Fruit fly (Drosophila melanogaster): ENCODE measurements around the gene Pldn.

The Pldn gene

dm6 chr3L:11648410-11648809, 42.8 kb downstream of the Pldn start, which contains the start of the genes RIOK1 and Polr3H (continued):
- peak; percentile 54; the same call in 1 of the 2 replicates for TF ChIP-seq Atf6 (GFP tag; IDR thresholded peaks at IDR 0.05)
- peak; percentile 68 for TF ChIP-seq CHES-1-like (GFP tag; optimal IDR thresholded peaks at IDR 0.05)
- TF ChIP-seq chn (GFP tag; optimal IDR thresholded peaks at IDR 0.05) = peak; percentile 81
- TF ChIP-seq CG15479 (GFP tag; optimal IDR thresholded peaks at IDR 0.05) = peak; percentile 52
- no peak for TF ChIP-seq fru (optimal IDR thresholded peaks at IDR 0.05)
- peak; percentile 68 for TF ChIP-seq ab (GFP tag; optimal IDR thresholded peaks at IDR 0.05)
- TF ChIP-seq ranshi (GFP tag; IDR thresholded peaks at IDR 0.05) = peak; percentile 40; the same call in 1 of the 2 replicates
- TF ChIP-seq CG12071 (GFP tag; optimal IDR thresholded peaks at IDR 0.05) = no peak
- peak; percentile 59; the same call in 1 of the 2 replicates for TF ChIP-seq stc (GFP tag; IDR thresholded peaks at IDR 0.05)
- peak; percentile 64; the same call in 1 of the 2 replicates for TF ChIP-seq vvl (GFP tag; IDR thresholded peaks at IDR 0.05)
- no peak for TF ChIP-seq CG5953 (GFP tag; IDR thresholded peaks at IDR 0.05)
- TF ChIP-seq az2 (GFP tag; optimal IDR thresholded peaks at IDR 0.05) = peak; percentile 79
- no peak for TF ChIP-seq CG18764 (GFP tag; optimal IDR thresholded peaks at IDR 0.05)
- TF ChIP-seq Sry-δ (GFP tag; optimal IDR thresholded peaks at IDR 0.05) = peak; percentile 62
- TF ChIP-seq crol (GFP tag; IDR thresholded peaks at IDR 0.05) = no peak
- TF ChIP-seq unpg (GFP tag; optimal IDR thresholded peaks at IDR 0.05) = no peak
- peak; percentile 74 for TF ChIP-seq tgo (GFP tag; IDR thresholded peaks at IDR 0.05)
- no peak for TF ChIP-seq CG11723 (GFP tag; optimal IDR thresholded peaks at IDR 0.05)
- peak; percentile 79 for TF ChIP-seq Xbp1 (GFP tag; optimal IDR thresholded peaks at IDR 0.05)
- no peak for TF ChIP-seq CG31441 (GFP tag; IDR thresholded peaks at IDR 0.05)
- TF ChIP-seq CG16779 (GFP tag; IDR thresholded peaks at IDR 0.05) = no peak
- TF ChIP-seq lbe (GFP tag; optimal IDR thresholded peaks at IDR 0.05) = no peak
- TF ChIP-seq slbo (GFP tag; IDR thresholded peaks at IDR 0.05) = peak; percentile 72
- peak; percentile 13 for TF ChIP-seq Neu2 (GFP tag; optimal IDR thresholded peaks at IDR 0.05; ENCODE audit: borderline replicate concordance)
- no peak for TF ChIP-seq CG18262 (tag; optimal IDR thresholded peaks at IDR 0.05)
- peak; percentile 35 for TF ChIP-seq p53 (GFP tag; optimal IDR thresholded peaks at IDR 0.05)
- peak; percentile 49; the same call in 1 of the 2 replicates for TF ChIP-seq esg (GFP tag; conservative IDR thresholded peaks at IDR 0.05)
- peak; percentile 81 for TF ChIP-seq YL-1 (GFP tag; optimal IDR thresholded peaks at IDR 0.05)
- peak; percentile 34; the same call in 1 of the 2 replicates for TF ChIP-seq CG32772 (GFP tag; IDR thresholded peaks at IDR 0.05)
- peak; percentile 67 for TF ChIP-seq E2f2 (GFP tag; IDR thresholded peaks at IDR 0.05)
- TF ChIP-seq fu2 (GFP tag; optimal IDR thresholded peaks at IDR 0.05) = peak; percentile 66
- peak; percentile 78 for TF ChIP-seq CG14710 (tag; optimal IDR thresholded peaks at IDR 0.05)
- no peak for TF ChIP-seq CG1603 (tag; optimal IDR thresholded peaks at IDR 0.05)
- no peak for TF ChIP-seq nau (GFP tag; optimal IDR thresholded peaks at IDR 0.05)
- TF ChIP-seq sqz (GFP tag; optimal IDR thresholded peaks at IDR 0.05) = no peak
- TF ChIP-seq lmd (GFP tag; IDR thresholded peaks at IDR 0.05) = peak; percentile 64
- TF ChIP-seq zen (tag; optimal IDR thresholded peaks at IDR 0.05) = peak; percentile 35
- peak; percentile 11 for TF ChIP-seq da (GFP tag; optimal IDR thresholded peaks at IDR 0.05)
- no peak for TF ChIP-seq sug (tag; optimal IDR thresholded peaks at IDR 0.05)
- TF ChIP-seq fd96Cb (tag; optimal IDR thresholded peaks at IDR 0.05) = peak; percentile 35
- peak; percentile 79 for TF ChIP-seq CG9932 (GFP tag; IDR thresholded peaks at IDR 0.05)
- TF ChIP-seq wdn (GFP tag; IDR thresholded peaks at IDR 0.05) = 0 out of 2 replicates have a peak, but pooled peaks have one; percentile 5
- no peak for TF ChIP-seq CG10431 (GFP tag; optimal IDR thresholded peaks at IDR 0.05)
- TF ChIP-seq croc (GFP tag; conservative IDR thresholded peaks at IDR 0.05) = no peak
- peak; percentile 4 for TF ChIP-seq tup (GFP tag; optimal IDR thresholded peaks at IDR 0.05)
- no peak for TF ChIP-seq CG11085 (GFP tag; IDR thresholded peaks at IDR 0.05)
- TF ChIP-seq schlank (tag; optimal IDR thresholded peaks at IDR 0.05) = no peak
- peak; percentile 56 for TF ChIP-seq sisA (GFP tag; IDR thresholded peaks at IDR 0.05)
- no peak for TF ChIP-seq Jarid2 (GFP tag; optimal IDR thresholded peaks at IDR 0.05)
- TF ChIP-seq CG10267 (tag; optimal IDR thresholded peaks at IDR 0.05) = peak; percentile 69
- TF ChIP-seq CG12769 (tag; optimal IDR thresholded peaks at IDR 0.05) = no peak
- no peak for TF ChIP-seq CG2678 (tag; optimal IDR thresholded peaks at IDR 0.05)

All from whole organism, embryonic.